Worm (Caenorhabditis elegans): ENCODE measurements around the gene B0304.2.

- TF ChIP-seq ahr-1 (tag; optimal IDR thresholded peaks at IDR 0.05): no peak
- TF ChIP-seq fkh-6 (tag; optimal IDR thresholded peaks at IDR 0.05): no peak
- TF ChIP-seq lim-6 (tag; optimal IDR thresholded peaks at IDR 0.05): no peak
These were observed 13.7 kb downstream of the B0304.2 start, which contains the start of gene sra-33 for ce11 chrII:4537141-4537540.
